Worm (Caenorhabditis elegans) whole organism, L3 larva: ENCODE results near the gene pdl-1.

Experiments
- ZK546.5 ChIP-seq: sonication (generic microtip); optimal IDR thresholded peaks from 2 replicates; lab custom pipeline; 2017; ENCODE audit warnings: missing biosample characterization, missing genetic modification characterization
- ama-1 ChIP-seq: fragments of 150-350 bp; optimal IDR thresholded peaks from 2 replicates; lab custom pipeline; 2018
- ceh-16 ChIP-seq: sonication (generic microtip); optimal IDR thresholded peaks from 2 replicates; lab custom pipeline; 2017; ENCODE audit warnings: missing biosample characterization, missing genetic modification characterization
- ceh-82 ChIP-seq: fragments of 150-350 bp; optimal IDR thresholded peaks from 2 replicates; lab custom pipeline; 2014; ENCODE audit warnings: missing biosample characterization, missing genetic modification characterization
- ceh-9 ChIP-seq: sonication (generic microtip); optimal IDR thresholded peaks from 2 replicates; lab custom pipeline; 2018; ENCODE audit warnings: missing biosample characterization, missing genetic modification characterization
- daf-12 ChIP-seq: fragments of 150-350 bp; optimal IDR thresholded peaks from 2 replicates; lab custom pipeline; 2014; ENCODE audit warnings: missing biosample characterization, missing genetic modification reagents, missing genetic modification characterization
- egl-27 ChIP-seq: sonication (generic microtip); optimal IDR thresholded peaks from 4 replicates; lab custom pipeline; 2017; ENCODE audit warnings: missing biosample characterization, missing genetic modification reagents, missing genetic modification characterization
- egl-5 ChIP-seq: fragments of 150-350 bp; optimal IDR thresholded peaks from 2 replicates; lab custom pipeline; 2017; ENCODE audit warnings: missing biosample characterization, missing genetic modification reagents, missing genetic modification characterization, inconsistent platforms
- elt-1 ChIP-seq: fragments of 150-350 bp; optimal IDR thresholded peaks from 2 replicates; lab custom pipeline; 2014; ENCODE audit warnings: missing biosample characterization, missing genetic modification characterization
- elt-2 ChIP-seq: sonication (generic microtip); optimal IDR thresholded peaks from 2 replicates; lab custom pipeline; 2016; ENCODE audit warnings: missing genetic modification reagents, mild to moderate bottlenecking, missing genetic modification characterization, missing compliant biosample characterization
- elt-3 ChIP-seq, 3 experiments: fragments of 150-350 bp in 1 of 3; sonication (generic microtip) in 2 of 3; optimal IDR thresholded peaks; 2 replicates in 2 of 3; 4 replicates in 1 of 3; lab custom pipeline; 2014 to 2017; ENCODE audit warnings: missing biosample characterization in 3 of 3, missing genetic modification characterization in 3 of 3
- eor-1 ChIP-seq, 2 experiments: fragments of 150-350 bp; optimal IDR thresholded peaks; 2 replicates each; lab custom pipeline; 2014 to 2018; ENCODE audit warnings: missing biosample characterization in 2 of 2, missing genetic modification characterization in 2 of 2
- fkh-10 ChIP-seq: sonication (generic microtip); optimal IDR thresholded peaks from 2 replicates; lab custom pipeline; 2017; ENCODE audit warnings: missing biosample characterization, missing genetic modification reagents, missing genetic modification characterization
- fos-1 ChIP-seq: fragments of 150-350 bp; optimal IDR thresholded peaks from 2 replicates; lab custom pipeline; 2014; ENCODE audit warnings: missing biosample characterization, missing genetic modification characterization
- hmg-11 ChIP-seq: sonication (generic microtip); optimal IDR thresholded peaks from 2 replicates; lab custom pipeline; 2016; ENCODE audit warnings: missing genetic modification characterization, missing compliant biosample characterization
- lin-15B ChIP-seq: fragments of 150-350 bp; optimal IDR thresholded peaks from 2 replicates; lab custom pipeline; 2014; ENCODE audit warnings: missing biosample characterization, missing genetic modification characterization
- lsy-12 ChIP-seq: sonication (generic microtip); optimal IDR thresholded peaks from 2 replicates; lab custom pipeline; 2016; ENCODE audit warnings: mild to moderate bottlenecking, missing genetic modification characterization, missing compliant biosample characterization
- mml-1 ChIP-seq: fragments of 150-350 bp; sonication (generic microtip); optimal IDR thresholded peaks from 3 replicates; lab custom pipeline; 2014; ENCODE audit warnings: missing biosample characterization, missing genetic modification characterization
- nfya-1 ChIP-seq: sonication (generic microtip); optimal IDR thresholded peaks from 2 replicates; lab custom pipeline; 2017; ENCODE audit warnings: missing genetic modification characterization, mild to moderate bottlenecking, missing compliant biosample characterization, antibody characterized with exemption, moderate library complexity; ENCODE audit not compliant: insufficient read depth
- nhr-11 ChIP-seq: fragments of 150-350 bp; optimal IDR thresholded peaks from 2 replicates; lab custom pipeline; 2014; ENCODE audit warnings: missing biosample characterization, missing genetic modification characterization
- nhr-12 ChIP-seq: fragments of 150-350 bp; optimal IDR thresholded peaks from 2 replicates; lab custom pipeline; 2014; ENCODE audit warnings: missing biosample characterization, missing genetic modification characterization
- nhr-23 ChIP-seq: fragments of 150-350 bp; optimal IDR thresholded peaks from 2 replicates; lab custom pipeline; 2014; ENCODE audit warnings: missing biosample characterization, missing genetic modification reagents, missing genetic modification characterization
- nhr-25 ChIP-seq: sonication (generic microtip); optimal IDR thresholded peaks from 2 replicates; lab custom pipeline; 2017; ENCODE audit warnings: missing biosample characterization, missing genetic modification characterization
- nhr-28 ChIP-seq: fragments of 150-350 bp; optimal IDR thresholded peaks from 2 replicates; lab custom pipeline; 2014; ENCODE audit warnings: missing biosample characterization, missing genetic modification characterization
- nhr-43 ChIP-seq: sonication (generic microtip); optimal IDR thresholded peaks from 2 replicates; lab custom pipeline; 2016; ENCODE audit warnings: mild to moderate bottlenecking, missing genetic modification characterization, missing compliant biosample characterization; ENCODE audit not compliant: poor library complexity, severe bottlenecking
- nhr-76 ChIP-seq: fragments of 150-350 bp; sonication (generic microtip); optimal IDR thresholded peaks from 5 replicates; lab custom pipeline; 2014; ENCODE audit warnings: missing biosample characterization, missing genetic modification characterization
- pha-4 ChIP-seq: fragments of 150-350 bp; optimal IDR thresholded peaks from 2 replicates; lab custom pipeline; 2014; ENCODE audit warnings: missing biosample characterization, missing genetic modification reagents, missing genetic modification characterization
- sea-2 ChIP-seq: fragments of 150-350 bp; sonication (generic microtip); optimal IDR thresholded peaks from 4 replicates; lab custom pipeline; 2014; ENCODE audit warnings: missing biosample characterization, missing genetic modification reagents, missing genetic modification characterization
- snpc-4 ChIP-seq: fragments of 150-350 bp; optimal IDR thresholded peaks from 2 replicates; lab custom pipeline; 2014; ENCODE audit warnings: missing biosample characterization, missing genetic modification characterization
- tbx-2 ChIP-seq: sonication (generic microtip); optimal IDR thresholded peaks from 2 replicates; lab custom pipeline; 2016; ENCODE audit warnings: mild to moderate bottlenecking, missing genetic modification characterization, missing compliant biosample characterization
- unc-62 ChIP-seq: fragments of 150-350 bp; sonication (generic microtip); optimal IDR thresholded peaks from 4 replicates; lab custom pipeline; 2014; ENCODE audit warnings: missing biosample characterization, missing genetic modification reagents, missing genetic modification characterization
- zag-1 ChIP-seq: fragments of 150-350 bp; optimal IDR thresholded peaks from 2 replicates; lab custom pipeline; 2014; ENCODE audit warnings: missing biosample characterization, missing genetic modification characterization
- ztf-11 ChIP-seq: fragments of 150-350 bp; optimal IDR thresholded peaks from 2 replicates; lab custom pipeline; 2014; ENCODE audit warnings: missing biosample characterization, missing genetic modification characterization
- ztf-4 ChIP-seq: fragments of 150-350 bp; optimal IDR thresholded peaks from 2 replicates; lab custom pipeline; 2014; ENCODE audit warnings: missing biosample characterization, missing genetic modification characterization

pdl-1 gene

DNA sequence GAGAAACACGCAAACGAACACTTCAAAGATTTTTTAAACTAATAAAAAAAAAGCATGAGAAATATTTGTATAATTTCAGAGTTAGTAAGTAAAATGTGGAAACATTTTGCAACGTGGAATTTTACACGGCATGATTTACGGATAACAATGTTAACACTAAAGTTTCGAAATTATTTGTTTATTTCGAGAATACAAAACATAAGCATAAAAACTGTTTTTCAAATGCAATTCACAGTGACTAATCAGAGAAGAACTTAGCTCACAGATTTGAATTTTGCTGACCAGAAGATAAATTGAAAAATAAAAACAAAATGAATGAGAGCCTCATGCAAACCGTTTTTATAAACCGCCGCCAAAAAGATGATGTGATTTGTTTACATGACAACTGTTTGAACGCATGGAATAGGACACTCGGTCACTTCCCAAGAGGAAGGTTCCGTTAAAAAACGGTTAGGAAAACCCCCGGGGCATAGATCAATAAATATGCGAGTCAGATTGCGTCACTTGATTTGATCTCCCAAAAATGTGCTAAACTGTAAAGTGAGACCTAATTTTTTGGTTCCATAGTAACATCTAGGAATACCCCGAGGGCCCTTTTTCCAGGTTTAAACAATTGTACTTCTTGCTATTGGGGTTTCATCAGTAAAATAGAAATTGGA is 42.4 kb downstream of the pdl-1 start, which contains the start of gene clh-3:
Gene clh-3 (minus strand): TSS at position 51 of the 659 bp plus-strand sequence.
- TF ChIP-seq elt-3 (tag; optimal IDR thresholded peaks at IDR 0.05; lab: Kevin White, UChicago) (no peak), elt-2 (tag; lab: Kevin White, UChicago) (no peak), zag-1 (tag; lab: Kevin White, UChicago) (no peak)

DNA sequence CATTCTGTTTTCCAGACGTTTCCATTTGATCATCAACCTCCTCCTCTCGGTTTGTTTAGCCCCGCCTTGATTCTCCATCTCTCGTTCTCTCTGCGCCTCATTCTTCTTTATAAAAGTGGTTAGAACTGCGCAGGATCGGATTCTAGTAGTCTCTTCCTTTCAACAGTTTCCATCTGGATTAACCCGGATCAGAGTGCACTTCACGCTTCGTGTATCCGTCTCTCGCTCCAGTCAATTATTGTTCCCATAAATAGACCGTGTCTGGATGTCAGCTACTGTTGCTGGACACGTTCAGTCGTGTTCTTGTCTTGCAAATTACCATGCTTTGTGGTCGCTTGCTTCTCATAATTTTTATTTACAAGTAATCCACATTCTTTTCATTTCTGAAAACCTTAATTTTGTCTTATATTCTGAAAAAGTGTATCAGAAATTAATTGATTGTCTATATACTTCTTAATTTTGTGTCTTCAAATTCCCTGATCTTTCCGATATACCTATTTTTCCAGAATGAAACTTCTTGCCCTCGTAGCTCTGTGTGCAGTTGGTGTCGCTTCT is 45.1 kb downstream of the pdl-1 start, which contains the start of gene F32A5.4:
Gene F32A5.4 (plus strand): TSS at position 505 of the 555 bp plus-strand sequence.
- TF ChIP-seq lin-15B (tag; lab: Kevin White, UChicago) (no peak), ceh-16 (tag; lab: Kevin White, UChicago) (no peak), fos-1 (tag; lab: Kevin White, UChicago) (no peak), lsy-12 (no peak), eor-1 (tag; optimal IDR thresholded peaks at IDR 0.05; lab: Kevin White, UChicago) (no peak), sea-2 (no peak), ceh-9 (no peak), egl-5 (tag; lab: Kevin White, UChicago) (no peak), elt-1 (tag; lab: Kevin White, UChicago) (no peak), ceh-82 (tag; lab: Kevin White, UChicago) (no peak), nhr-11 (no peak), ztf-4 (tag; lab: Kevin White, UChicago) (no peak), nhr-43 (tag; lab: Kevin White, UChicago) (no peak), ztf-11 (tag; lab: Kevin White, UChicago) (no peak), nfya-1 (tag; lab: Kevin White, UChicago) (no peak), egl-27 (no peak), pha-4 (tag; lab: Kevin White, UChicago) (peak; percentile 20), nhr-23 (tag; lab: Kevin White, UChicago) (peak; percentile 20), nhr-12 (tag; lab: Kevin White, UChicago) (no peak), nhr-76 (no peak), nhr-28 (no peak), mml-1 (tag; lab: Kevin White, UChicago) (no peak), ama-1 (lab: Kevin White, UChicago) (peak; percentile 56), fkh-10 (GFP tag; lab: Kevin White, UChicago) (no peak), ZK546.5 (tag; lab: Kevin White, UChicago) (no peak), nhr-25 (tag; lab: Kevin White, UChicago) (no peak)
- TF ChIP-seq, all 47 proteins: peak for 3

- TF ChIP-seq tbx-2 (tag; lab: Kevin White, UChicago) = peak; percentile 44
- no peak for TF ChIP-seq unc-62 (GFP tag; lab: Kevin White, UChicago)
- TF ChIP-seq nhr-23 (tag; lab: Kevin White, UChicago) = no peak
- TF ChIP-seq daf-12 = no peak
- TF ChIP-seq hmg-11 (tag; lab: Kevin White, UChicago) = no peak
- TF ChIP-seq ztf-11 (tag; lab: Kevin White, UChicago) = no peak
- no peak for TF ChIP-seq lin-15B (tag; lab: Kevin White, UChicago)
- peak; percentile 29 for TF ChIP-seq nhr-43 (tag; lab: Kevin White, UChicago)
- TF ChIP-seq ama-1 (lab: Kevin White, UChicago) = peak; percentile 58
- TF ChIP-seq mml-1 (tag; lab: Kevin White, UChicago) = no peak
Observed at ce11 chrII:7230684-7231083, 47.1 kb downstream of the pdl-1 start.

DNA sequence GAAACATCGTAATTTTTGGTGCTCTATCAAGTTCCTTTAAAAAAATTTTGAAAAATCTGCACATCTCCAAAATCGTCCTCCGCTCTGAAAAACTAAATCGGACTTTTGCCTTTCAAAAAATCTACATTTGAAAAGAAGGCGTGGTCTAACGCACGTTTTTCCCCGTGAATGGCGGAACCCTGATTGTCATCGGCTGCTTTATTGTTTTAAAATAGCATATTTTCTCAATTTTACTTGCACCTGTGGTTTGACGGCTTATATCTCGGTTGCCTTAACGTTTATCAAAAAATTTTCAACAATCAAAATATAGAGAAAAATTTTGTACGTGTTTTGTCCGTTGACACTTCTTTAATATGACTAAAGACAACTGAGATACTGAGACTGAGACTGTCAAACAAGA is 48.4 kb downstream of the pdl-1 start:
- TF ChIP-seq snpc-4 (tag; lab: Kevin White, UChicago) (peak; percentile 67), ceh-9 (no peak)
